Fruit fly (Drosophila melanogaster) whole organism, embryonic: Measurements from ENCODE around the gene BBIP1.

Experiments
- Adf1 ChIP-seq: fragments of 200-800 bp; sonication (Bioruptor generic); IDR thresholded peaks from 2 replicates; pipeline ENCODE4 v1.3.6; 2022; ENCODE audit warnings: missing biosample characterization, missing genetic modification characterization
- Atf6 ChIP-seq: fragments of 200-800 bp; sonication (Bioruptor generic); IDR thresholded peaks from 2 replicates; pipeline ENCODE4 v1.3.6; 2022; ENCODE audit warnings: missing biosample characterization, missing genetic modification characterization
- CG10543 ChIP-seq: fragments of 200-800 bp; sonication (Bioruptor generic); optimal IDR thresholded peaks from 3 replicates; lab custom pipeline; 2017; ENCODE audit warnings: missing biosample characterization, mild to moderate bottlenecking, missing genetic modification characterization, moderate library complexity
- CG11085 ChIP-seq: fragments of 200-800 bp; sonication (Bioruptor generic); IDR thresholded peaks from 2 replicates; pipeline ENCODE4 v1.3.6; 2022; ENCODE audit warnings: missing biosample characterization, missing genetic modification characterization
- CG11247 ChIP-seq: fragments of 200-800 bp; sonication (Bioruptor generic); IDR thresholded peaks from 2 replicates; pipeline ENCODE4 v1.3.6; 2022; ENCODE audit warnings: missing biosample characterization, missing genetic modification characterization
- CG11696 ChIP-seq: fragments of 200-800 bp; sonication (Bioruptor generic); IDR thresholded peaks from 2 replicates; pipeline ENCODE4 v1.3.6; 2022; ENCODE audit warnings: missing biosample characterization, missing genetic modification characterization
- CG12219 ChIP-seq: fragments of 200-800 bp; sonication (Bioruptor generic); optimal IDR thresholded peaks from 3 replicates; lab custom pipeline; 2018; ENCODE audit warnings: missing biosample characterization, mild to moderate bottlenecking, missing genetic modification characterization
- CG12391 ChIP-seq: fragments of 200-800 bp; sonication (Bioruptor generic); optimal IDR thresholded peaks from 3 replicates; lab custom pipeline; 2018; ENCODE audit warnings: missing biosample characterization, mild to moderate bottlenecking, missing genetic modification characterization, moderate library complexity
- CG14014 ChIP-seq: fragments of 200-800 bp; sonication (Bioruptor generic); IDR thresholded peaks from 2 replicates; pipeline ENCODE4 v1.3.6; 2022; ENCODE audit warnings: missing biosample characterization, missing genetic modification characterization
- CG14667 ChIP-seq: fragments of 200-800 bp; sonication (Bioruptor generic); IDR thresholded peaks from 2 replicates; pipeline ENCODE4 v1.3.6; 2022; ENCODE audit warnings: missing biosample characterization, missing genetic modification characterization
- CG15011 ChIP-seq: fragments of 200-800 bp; sonication (Bioruptor generic); optimal IDR thresholded peaks from 3 replicates; lab custom pipeline; 2018; ENCODE audit warnings: missing biosample characterization, mild to moderate bottlenecking, missing genetic modification characterization
- CG15601 ChIP-seq: fragments of 200-800 bp; sonication (Bioruptor generic); optimal IDR thresholded peaks from 3 replicates; lab custom pipeline; 2019; ENCODE audit warnings: missing biosample characterization, mild to moderate bottlenecking, missing genetic modification characterization, moderate library complexity
- CG17328 ChIP-seq: fragments of 200-800 bp; sonication (Bioruptor generic); IDR thresholded peaks from 2 replicates; pipeline ENCODE4 v1.3.6; 2022; ENCODE audit warnings: missing biosample characterization, missing genetic modification characterization
- CG17802 ChIP-seq: fragments of 200-800 bp; sonication (Bioruptor generic); optimal IDR thresholded peaks from 2 replicates; lab custom pipeline; 2018; ENCODE audit warnings: missing biosample characterization, mild to moderate bottlenecking, missing genetic modification characterization, moderate library complexity
- CG2875 ChIP-seq: fragments of 200-800 bp; sonication (Bioruptor generic); optimal IDR thresholded peaks from 2 replicates; lab custom pipeline; 2017; ENCODE audit warnings: missing biosample characterization, mild to moderate bottlenecking, missing genetic modification characterization, missing genetic modification reagents
- CG6254 ChIP-seq: fragments of 200-800 bp; sonication (Bioruptor generic); optimal IDR thresholded peaks from 3 replicates; lab custom pipeline; 2017; ENCODE audit warnings: mild to moderate bottlenecking, missing biosample characterization, missing genetic modification reagents, missing genetic modification characterization
- CG7839 ChIP-seq: fragments of 200-800 bp; sonication (Bioruptor generic); optimal IDR thresholded peaks from 3 replicates; lab custom pipeline; 2018; ENCODE audit warnings: missing biosample characterization, mild to moderate bottlenecking, missing genetic modification characterization, moderate library complexity
- CG7928 ChIP-seq: fragments of 200-800 bp; sonication (Bioruptor generic); optimal IDR thresholded peaks from 2 replicates; lab custom pipeline; 2017; ENCODE audit warnings: missing biosample characterization, mild to moderate bottlenecking, missing genetic modification characterization
- CG9797 ChIP-seq: fragments of 200-800 bp; sonication (Bioruptor generic); optimal IDR thresholded peaks from 3 replicates; lab custom pipeline; 2018; ENCODE audit warnings: missing biosample characterization, mild to moderate bottlenecking, missing genetic modification characterization
- Dad ChIP-seq: fragments of 200-800 bp; sonication (Bioruptor generic); optimal IDR thresholded peaks from 3 replicates; lab custom pipeline; 2016; ENCODE audit warnings: missing biosample characterization, missing genetic modification characterization
- ERR ChIP-seq: fragments of 200-800 bp; sonication (Bioruptor generic); optimal IDR thresholded peaks from 2 replicates; lab custom pipeline; 2016; ENCODE audit warnings: missing biosample characterization, missing genetic modification characterization
- Gsc ChIP-seq: fragments of 200-800 bp; sonication (Bioruptor generic); IDR thresholded peaks from 2 replicates; pipeline ENCODE4 v1.3.6; 2022; ENCODE audit warnings: missing biosample characterization, missing genetic modification characterization
- Hr3 ChIP-seq: fragments of 200-800 bp; sonication (Bioruptor generic); optimal IDR thresholded peaks from 3 replicates; lab custom pipeline; 2016; ENCODE audit warnings: missing biosample characterization, missing genetic modification characterization
- Hsf ChIP-seq: fragments of 200-800 bp; sonication (Bioruptor generic); optimal IDR thresholded peaks from 3 replicates; lab custom pipeline; 2016; ENCODE audit warnings: missing biosample characterization, missing genetic modification characterization
- Max ChIP-seq: fragments of 200-800 bp; sonication (Bioruptor generic); optimal IDR thresholded peaks from 2 replicates; lab custom pipeline; 2016; ENCODE audit warnings: missing biosample characterization, mild to moderate bottlenecking, missing genetic modification characterization
- Neu2 ChIP-seq: fragments of 200-800 bp; sonication (Bioruptor generic); optimal IDR thresholded peaks from 3 replicates; lab custom pipeline; 2016; ENCODE audit warnings: missing biosample characterization, missing genetic modification characterization, borderline replicate concordance
- Nf-YC ChIP-seq: fragments of 200-800 bp; optimal IDR thresholded peaks from 3 replicates; lab custom pipeline; 2019; ENCODE audit warnings: missing biosample characterization, mild to moderate bottlenecking, missing genetic modification characterization, moderate library complexity
- PHDP ChIP-seq: fragments of 200-800 bp; sonication (Bioruptor generic); optimal IDR thresholded peaks from 3 replicates; lab custom pipeline; 2018; ENCODE audit warnings: missing biosample characterization, mild to moderate bottlenecking, missing genetic modification characterization, moderate library complexity
- Poxn ChIP-seq: fragments of 200-800 bp; sonication (Bioruptor generic); IDR thresholded peaks from 2 replicates; pipeline ENCODE4 v1.3.6; 2022; ENCODE audit warnings: missing biosample characterization, missing genetic modification characterization
- Ptx1 ChIP-seq: fragments of 200-800 bp; sonication (Bioruptor generic); IDR thresholded peaks from 2 replicates; pipeline ENCODE4 v1.3.6; 2022; ENCODE audit warnings: missing biosample characterization, missing genetic modification characterization
- ab ChIP-seq: fragments of 200-800 bp; sonication (Bioruptor generic); optimal IDR thresholded peaks from 2 replicates; lab custom pipeline; 2016; ENCODE audit warnings: missing biosample characterization, missing genetic modification characterization
- ash1 ChIP-seq: fragments of 200-800 bp; sonication (Bioruptor generic); optimal IDR thresholded peaks from 2 replicates; lab custom pipeline; 2018; ENCODE audit warnings: missing biosample characterization, mild to moderate bottlenecking, missing genetic modification characterization
- az2 ChIP-seq: fragments of 200-800 bp; sonication (Bioruptor generic); optimal IDR thresholded peaks from 3 replicates; lab custom pipeline; 2016; ENCODE audit warnings: missing biosample characterization, missing genetic modification characterization
- cad ChIP-seq: fragments of >200 bp; optimal IDR thresholded peaks from 2 replicates; lab custom pipeline; 2017; ENCODE audit warnings: missing biosample characterization, missing genetic modification characterization
- crc ChIP-seq: fragments of 200-800 bp; sonication (Bioruptor generic); optimal IDR thresholded peaks from 2 replicates; lab custom pipeline; 2016; ENCODE audit warnings: missing biosample characterization, missing genetic modification characterization
- da ChIP-seq: fragments of 200-800 bp; sonication (Bioruptor generic); optimal IDR thresholded peaks from 2 replicates; lab custom pipeline; 2016; ENCODE audit warnings: missing biosample characterization, missing genetic modification characterization
- ewg ChIP-seq: fragments of 200-800 bp; sonication (Bioruptor generic); optimal IDR thresholded peaks from 3 replicates; lab custom pipeline; 2017; ENCODE audit warnings: mild to moderate bottlenecking, missing biosample characterization, missing genetic modification reagents, missing genetic modification characterization
- eyg ChIP-seq: fragments of 200-800 bp; sonication (Bioruptor generic); optimal IDR thresholded peaks from 3 replicates; lab custom pipeline; 2016; ENCODE audit warnings: missing biosample characterization, missing genetic modification characterization
- fd64A ChIP-seq: fragments of 200-800 bp; sonication (Bioruptor generic); optimal IDR thresholded peaks from 3 replicates; lab custom pipeline; 2018; ENCODE audit warnings: missing biosample characterization, mild to moderate bottlenecking, missing genetic modification characterization
- fd96Cb ChIP-seq: fragments of 200-800 bp; sonication (Bioruptor generic); optimal IDR thresholded peaks from 2 replicates; lab custom pipeline; 2018; ENCODE audit warnings: missing biosample characterization, mild to moderate bottlenecking, missing genetic modification characterization, moderate library complexity
- fu2 ChIP-seq: fragments of 200-800 bp; sonication (Bioruptor generic); optimal IDR thresholded peaks from 2 replicates; lab custom pipeline; 2016; ENCODE audit warnings: missing biosample characterization, missing genetic modification characterization
- lab ChIP-seq: fragments of 200-800 bp; sonication (Bioruptor generic); optimal IDR thresholded peaks from 3 replicates; lab custom pipeline; 2017; ENCODE audit warnings: missing biosample characterization, missing genetic modification characterization, mild to moderate bottlenecking, moderate library complexity, missing genetic modification reagents
- lilli ChIP-seq: fragments of 200-800 bp; sonication (Bioruptor generic); optimal IDR thresholded peaks from 3 replicates; lab custom pipeline; 2016; ENCODE audit warnings: missing biosample characterization, missing genetic modification characterization
- lmd ChIP-seq: fragments of 200-800 bp; sonication (Bioruptor generic); IDR thresholded peaks from 2 replicates; pipeline ENCODE4 v1.3.6; 2022; ENCODE audit warnings: missing biosample characterization, missing genetic modification characterization
- maf-S ChIP-seq: fragments of 200-800 bp; sonication (Bioruptor generic); optimal IDR thresholded peaks from 2 replicates; lab custom pipeline; 2016; ENCODE audit warnings: missing biosample characterization, missing genetic modification characterization
- oc ChIP-seq: fragments of 200-800 bp; sonication (Bioruptor generic); optimal IDR thresholded peaks from 2 replicates; lab custom pipeline; 2018; ENCODE audit warnings: missing biosample characterization, mild to moderate bottlenecking, missing genetic modification characterization, moderate library complexity
- otp ChIP-seq: fragments of 200-800 bp; sonication (Bioruptor generic); IDR thresholded peaks from 3 replicates; pipeline ENCODE4, ENCODE4 v1.3.6; 2022; ENCODE audit warnings: missing biosample characterization, missing genetic modification characterization
- pb ChIP-seq: fragments of 200-800 bp; sonication (Bioruptor generic); optimal IDR thresholded peaks from 3 replicates; lab custom pipeline; 2016; ENCODE audit warnings: missing biosample characterization, missing genetic modification characterization
- sens ChIP-seq: fragments of 200-800 bp; sonication (Bioruptor generic); peaks from one replicate; lab custom pipeline; 2016; ENCODE audit warnings: missing biosample characterization, missing genetic modification characterization
- so ChIP-seq: fragments of 200-800 bp; sonication (Bioruptor generic); IDR thresholded peaks from 3 replicates; pipeline ENCODE4 v1.3.6; 2022; ENCODE audit warnings: missing biosample characterization, missing genetic modification characterization
- sqz ChIP-seq: fragments of 200-800 bp; sonication (Bioruptor generic); optimal IDR thresholded peaks from 3 replicates; lab custom pipeline; 2018; ENCODE audit warnings: missing biosample characterization, mild to moderate bottlenecking, missing genetic modification characterization
- unpg ChIP-seq: fragments of 200-800 bp; sonication (Bioruptor generic); optimal IDR thresholded peaks from 3 replicates; lab custom pipeline; 2018; ENCODE audit warnings: missing biosample characterization, mild to moderate bottlenecking, missing genetic modification characterization, moderate library complexity
- vnd ChIP-seq: fragments of 200-800 bp; sonication (Bioruptor generic); IDR thresholded peaks from 3 replicates; pipeline ENCODE4 v1.3.6; 2022; ENCODE audit warnings: missing biosample characterization, missing genetic modification characterization; ENCODE audit not compliant: partially characterized antibody

BBIP1 gene

DNA sequence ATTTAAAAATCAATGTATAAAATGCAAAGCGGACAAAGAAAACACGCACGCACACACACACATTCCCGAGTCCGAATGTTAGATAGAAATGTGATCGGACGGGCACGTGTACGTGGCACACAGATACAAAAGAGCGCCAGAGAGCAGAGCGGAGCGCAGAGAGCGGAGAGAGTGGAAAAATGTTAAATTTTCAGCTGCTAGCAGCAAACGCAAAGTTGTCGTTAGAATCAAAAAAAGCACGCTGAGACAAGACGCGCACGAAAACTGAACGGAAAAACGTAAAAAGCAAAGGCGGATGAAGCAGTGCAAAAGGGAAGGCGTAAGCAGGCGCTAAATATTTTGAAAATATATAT lies 15.1 kb downstream of the BBIP1 start (continued):
- no peak for TF ChIP-seq CG12219
- no peak for TF ChIP-seq az2
- TF ChIP-seq ewg, result no peak
- TF ChIP-seq fd64A, result no peak
- no peak for TF ChIP-seq CG14014
- TF ChIP-seq CG10543 (GFP tag; lab: Kevin White, UChicago), result peak; percentile 33
- no peak for TF ChIP-seq Dad
- no peak for TF ChIP-seq Ptx1
- TF ChIP-seq so, result no peak
- TF ChIP-seq Nf-YC, result no peak
- no peak for TF ChIP-seq CG2875 (GFP tag; lab: Kevin White, UChicago)
- no peak for TF ChIP-seq ab (GFP tag; lab: Kevin White, UChicago)
- no peak for TF ChIP-seq PHDP (tag; lab: Kevin White, UChicago)
- TF ChIP-seq Neu2 (GFP tag; lab: Kevin White, UChicago), result no peak
- no peak for TF ChIP-seq CG12391 (tag; lab: Kevin White, UChicago)
- TF ChIP-seq lab (GFP tag; lab: Kevin White, UChicago), result peak; percentile 7
- TF ChIP-seq pb (GFP tag; lab: Kevin White, UChicago), result no peak
- no peak for TF ChIP-seq Hsf
- no peak for TF ChIP-seq fu2 (GFP tag; lab: Kevin White, UChicago)
- no peak for TF ChIP-seq ash1
- TF ChIP-seq maf-S (GFP tag; lab: Kevin White, UChicago), result no peak
- TF ChIP-seq CG6254 (GFP tag; lab: Kevin White, UChicago), result no peak
- TF ChIP-seq CG9797 (GFP tag; lab: Kevin White, UChicago), result no peak
- TF ChIP-seq CG11085 (GFP tag; lab: Robert Waterston, UW), result no peak
- no peak for TF ChIP-seq lmd (GFP tag; lab: Robert Waterston, UW)
- no peak for TF ChIP-seq vnd
- no peak for TF ChIP-seq fd96Cb (tag; lab: Kevin White, UChicago)
- no peak for TF ChIP-seq CG15011 (GFP tag; lab: Kevin White, UChicago)
- no peak for TF ChIP-seq otp
- TF ChIP-seq CG17802, result no peak
- TF ChIP-seq CG15601 (tag; lab: Kevin White, UChicago), result no peak
- no peak for TF ChIP-seq eyg (GFP tag; lab: Kevin White, UChicago)
- no peak for TF ChIP-seq da (GFP tag; lab: Kevin White, UChicago)
- peak; percentile 89 for TF ChIP-seq sens (GFP tag; lab: Kevin White, UChicago)
- no peak for TF ChIP-seq Poxn
- TF ChIP-seq CG7928 (GFP tag; lab: Kevin White, UChicago), result no peak
- TF ChIP-seq Gsc (GFP tag; lab: Robert Waterston, UW), result no peak
- TF ChIP-seq ERR (GFP tag; lab: Kevin White, UChicago), result peak; percentile 22
- no peak for TF ChIP-seq CG17328 (GFP tag; lab: Robert Waterston, UW)
- TF ChIP-seq sqz (GFP tag; lab: Kevin White, UChicago), result peak; percentile 66
- TF ChIP-seq unpg (GFP tag; lab: Kevin White, UChicago), result no peak
- peak; percentile 59 for TF ChIP-seq Max (GFP tag; lab: Kevin White, UChicago)
- TF ChIP-seq Adf1 (GFP tag; lab: Robert Waterston, UW), result no peak
- peak; percentile 17 for TF ChIP-seq lilli
- no peak for TF ChIP-seq cad (GFP tag; lab: Kevin White, UChicago)
- TF ChIP-seq CG7839 (tag; lab: Kevin White, UChicago), result no peak
- no peak for TF ChIP-seq Hr3
- no peak for TF ChIP-seq CG11247 (GFP tag; lab: Robert Waterston, UW)
- no peak for TF ChIP-seq oc (tag; lab: Kevin White, UChicago)
- no peak for TF ChIP-seq Atf6 (GFP tag; lab: Robert Waterston, UW)
- TF ChIP-seq crc (GFP tag; lab: Kevin White, UChicago), result no peak
- TF ChIP-seq CG11696, result no peak
- no peak for TF ChIP-seq CG14667
